Worm (Caenorhabditis elegans) whole organism, L3 larva: ENCODE data around the gene clc-9.

Experiments
- ceh-82 ChIP-seq: fragments of 150-350 bp; optimal IDR thresholded peaks from 2 replicates; lab custom pipeline; 2014; ENCODE audit warnings: missing biosample characterization, missing genetic modification characterization
- elt-2 ChIP-seq: sonication (generic microtip); optimal IDR thresholded peaks from 2 replicates; lab custom pipeline; 2016; ENCODE audit warnings: missing genetic modification reagents, mild to moderate bottlenecking, missing genetic modification characterization, missing compliant biosample characterization
- elt-3 ChIP-seq, 3 experiments: fragments of 150-350 bp in 1 of 3; sonication (generic microtip) in 2 of 3; optimal IDR thresholded peaks; 2 replicates in 2 of 3; 4 replicates in 1 of 3; lab custom pipeline; 2014 to 2017; ENCODE audit warnings: missing biosample characterization in 3 of 3, missing genetic modification characterization in 3 of 3
- eor-1 ChIP-seq, 2 experiments: fragments of 150-350 bp; optimal IDR thresholded peaks; 2 replicates each; lab custom pipeline; 2014 to 2018; ENCODE audit warnings: missing biosample characterization in 2 of 2, missing genetic modification characterization in 2 of 2
- fkh-10 ChIP-seq: sonication (generic microtip); optimal IDR thresholded peaks from 2 replicates; lab custom pipeline; 2017; ENCODE audit warnings: missing biosample characterization, missing genetic modification reagents, missing genetic modification characterization
- hmg-11 ChIP-seq: sonication (generic microtip); optimal IDR thresholded peaks from 2 replicates; lab custom pipeline; 2016; ENCODE audit warnings: missing genetic modification characterization, missing compliant biosample characterization
- mdl-1 ChIP-seq: fragments of 150-350 bp; optimal IDR thresholded peaks from 2 replicates; lab custom pipeline; 2014; ENCODE audit warnings: missing biosample characterization, missing genetic modification characterization
- nhr-12 ChIP-seq: fragments of 150-350 bp; optimal IDR thresholded peaks from 2 replicates; lab custom pipeline; 2014; ENCODE audit warnings: missing biosample characterization, missing genetic modification characterization
- nhr-237 ChIP-seq: fragments of 150-350 bp; optimal IDR thresholded peaks from 2 replicates; lab custom pipeline; 2014; ENCODE audit warnings: missing biosample characterization, missing genetic modification characterization
- nhr-25 ChIP-seq: sonication (generic microtip); optimal IDR thresholded peaks from 2 replicates; lab custom pipeline; 2017; ENCODE audit warnings: missing biosample characterization, missing genetic modification characterization
- nhr-28 ChIP-seq: fragments of 150-350 bp; optimal IDR thresholded peaks from 2 replicates; lab custom pipeline; 2014; ENCODE audit warnings: missing biosample characterization, missing genetic modification characterization
- pha-4 ChIP-seq: fragments of 150-350 bp; optimal IDR thresholded peaks from 2 replicates; lab custom pipeline; 2014; ENCODE audit warnings: missing biosample characterization, missing genetic modification reagents, missing genetic modification characterization
- skn-1 ChIP-seq: fragments of 150-350 bp; optimal IDR thresholded peaks from 2 replicates; lab custom pipeline; 2014; ENCODE audit warnings: missing biosample characterization, missing genetic modification characterization
- unc-62 ChIP-seq: fragments of 150-350 bp; sonication (generic microtip); optimal IDR thresholded peaks from 4 replicates; lab custom pipeline; 2014; ENCODE audit warnings: missing biosample characterization, missing genetic modification reagents, missing genetic modification characterization

DNA sequence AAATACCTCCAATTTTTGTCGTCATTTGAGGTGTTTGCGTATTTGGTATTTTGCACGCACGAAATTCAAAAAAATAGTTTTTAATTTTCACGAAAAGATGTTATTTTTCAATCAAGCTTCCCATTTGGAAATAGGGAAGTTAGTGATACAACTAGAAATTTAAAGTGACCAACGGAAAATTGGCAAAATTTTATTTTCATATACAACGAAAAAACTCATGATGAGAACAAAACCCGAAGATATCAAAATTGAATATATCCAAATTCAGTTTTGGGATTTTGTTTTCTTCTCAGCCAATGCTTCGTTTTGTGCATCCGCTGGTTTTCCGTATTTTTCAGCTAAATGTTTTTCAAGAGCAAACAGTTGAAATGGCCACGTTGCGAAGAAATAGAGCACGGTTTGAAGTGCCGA is 33.2 kb downstream of the clc-9 start:
- TF ChIP-seq nhr-28 (tag; lab: Kevin White, UChicago) (no peak), skn-1 (tag; lab: Kevin White, UChicago) (no peak), fkh-10 (GFP tag; lab: Kevin White, UChicago) (no peak), pha-4 (no peak), mdl-1 (tag; lab: Kevin White, UChicago) (no peak), nhr-25 (no peak), elt-2 (no peak), nhr-12 (tag; lab: Kevin White, UChicago) (no peak), nhr-237 (tag; lab: Kevin White, UChicago) (no peak), elt-3 (tag; optimal IDR thresholded peaks at IDR 0.05; lab: Kevin White, UChicago) (no peak), hmg-11 (no peak), ceh-82 (no peak), unc-62 (GFP tag; lab: Kevin White, UChicago) (no peak), eor-1 (tag; optimal IDR thresholded peaks at IDR 0.05; lab: Kevin White, UChicago) (no peak)
